Worm (Caenorhabditis elegans): ENCODE measurements around the gene scd-1.

DNA sequence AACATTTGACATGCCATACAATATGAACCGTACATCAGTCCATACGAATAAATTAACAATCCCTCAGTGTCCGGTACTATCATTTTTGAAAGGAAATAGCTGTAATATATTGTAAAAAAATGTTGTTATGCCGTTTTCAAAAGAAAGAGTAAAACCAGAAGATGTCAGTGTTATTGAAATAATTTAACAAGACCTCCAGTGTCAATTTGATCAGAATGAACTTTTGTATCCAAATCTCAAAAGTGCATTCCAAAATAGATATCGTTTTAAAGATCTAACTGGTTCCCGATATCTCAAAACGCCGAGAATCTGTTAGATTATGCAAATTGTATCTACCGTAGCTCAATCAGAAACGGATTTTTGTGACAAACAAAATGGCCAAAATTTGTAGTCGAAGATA lies 64.0 kb downstream of the scd-1 start, which contains the start of gene odr-7:
- TF ChIP-seq alr-1 (tag; optimal IDR thresholded peaks at IDR 0.05) (no peak), mab-5 (tag; optimal IDR thresholded peaks at IDR 0.05) (no peak), snpc-4 (tag; optimal IDR thresholded peaks at IDR 0.05) (no peak), nhr-77 (tag; optimal IDR thresholded peaks at IDR 0.05) (no peak)
